Fruit fly (Drosophila melanogaster): ENCODE data around the gene CG1638.
A peak's percentile ranks its signal among the peaks of the same experiment; 100 is the strongest.

dm6 chr3R:31609413-31610054 lies 19.2 kb downstream of the CG1638 start:
- no peak for TF ChIP-seq CG8478 (optimal IDR thresholded peaks at IDR 0.05)
- TF ChIP-seq CTCF (optimal IDR thresholded peaks at IDR 0.05) = peak in 1 of 2 experiments; percentile 29

Data from S2 (cell line).